Fruit fly (Drosophila melanogaster): ENCODE results near the gene CG15172.
A peak's percentile ranks its signal among the peaks of the same experiment; 100 is the strongest.

CG15172 gene

dm6 chr2L:18987078-18987895 lies 34.9 kb upstream of the CG15172 start, which contains the start of the genes Swip-1 and EMC5 (continued):
- TF ChIP-seq CG6683 (GFP tag; optimal IDR thresholded peaks at IDR 0.05), result no peak
- no peak; the same call in 1 of the 2 replicates for TF ChIP-seq CG17328 (GFP tag; IDR thresholded peaks at IDR 0.05)
- peak; percentile 53; the same call in 1 of the 3 replicates for TF ChIP-seq vnd (GFP tag; IDR thresholded peaks at IDR 0.05; ENCODE audit: partially characterized antibody)
- TF ChIP-seq CG7786 (GFP tag; optimal IDR thresholded peaks at IDR 0.05), result no peak
- TF ChIP-seq Chrac-16 (GFP tag; optimal IDR thresholded peaks at IDR 0.05), result peak; percentile 46
- TF ChIP-seq CG10959 (GFP tag; IDR thresholded peaks at IDR 0.05), result no peak
- TF ChIP-seq CG32772 (GFP tag; IDR thresholded peaks at IDR 0.05), result peak; percentile 40; the same call in 1 of the 2 replicates
- TF ChIP-seq CG6813 (GFP tag; optimal IDR thresholded peaks at IDR 0.05), result no peak
- TF ChIP-seq exex (tag; optimal IDR thresholded peaks at IDR 0.05), result peak; percentile 24
- peak; percentile 45 for TF ChIP-seq tap (tag; optimal IDR thresholded peaks at IDR 0.05)
- peak; percentile 31 for TF ChIP-seq Six4 (GFP tag; optimal IDR thresholded peaks at IDR 0.05)
- TF ChIP-seq TFAM (GFP tag; optimal IDR thresholded peaks at IDR 0.05), result no peak
- TF ChIP-seq otp (GFP tag; IDR thresholded peaks at IDR 0.05), result no peak; the same call in 2 of the 3 replicates
- peak; percentile 36; the same call in 1 of the 2 replicates for TF ChIP-seq CG4404 (GFP tag; IDR thresholded peaks at IDR 0.05)
- no peak for TF ChIP-seq CG6654 (GFP tag; optimal IDR thresholded peaks at IDR 0.05)
- peak; percentile 60 for TF ChIP-seq bbx (GFP tag; IDR thresholded peaks at IDR 0.05; ENCODE audit: partially characterized antibody)
- peak; percentile 35; the same call in 1 of the 2 replicates for TF ChIP-seq inv (GFP tag; IDR thresholded peaks at IDR 0.05; ENCODE audit: partially characterized antibody)
- TF ChIP-seq her (GFP tag; optimal IDR thresholded peaks at IDR 0.05), result no peak
- peak; percentile 68 for TF ChIP-seq Sry-δ (GFP tag; optimal IDR thresholded peaks at IDR 0.05)
- peak; percentile 58 for TF ChIP-seq CG1233 (GFP tag; optimal IDR thresholded peaks at IDR 0.05)
- no peak for TF ChIP-seq Camta (GFP tag; optimal IDR thresholded peaks at IDR 0.05)
- no peak for TF ChIP-seq Hand (GFP tag; optimal IDR thresholded peaks at IDR 0.05)
- peak; percentile 48 for TF ChIP-seq CG16815 (GFP tag; optimal IDR thresholded peaks at IDR 0.05)
- TF ChIP-seq D19B (GFP tag; optimal IDR thresholded peaks at IDR 0.05), result no peak
- peak; percentile 73; the same call in 1 of the 2 replicates for TF ChIP-seq lmd (GFP tag; IDR thresholded peaks at IDR 0.05)
- peak; percentile 77 for TF ChIP-seq CG17829 (tag; optimal IDR thresholded peaks at IDR 0.05)
- TF ChIP-seq CG12155 (GFP tag; optimal IDR thresholded peaks at IDR 0.05), result peak; percentile 38
- TF ChIP-seq Gsc (GFP tag; IDR thresholded peaks at IDR 0.05), result no peak
- TF ChIP-seq chn (GFP tag; optimal IDR thresholded peaks at IDR 0.05), result no peak
- peak; percentile 73 for TF ChIP-seq Xbp1 (GFP tag; optimal IDR thresholded peaks at IDR 0.05)
- no peak for TF ChIP-seq pita (GFP tag; optimal IDR thresholded peaks at IDR 0.05)
- TF ChIP-seq Fer2 (tag; optimal IDR thresholded peaks at IDR 0.05), result peak; percentile 28
- TF ChIP-seq ato (GFP tag; IDR thresholded peaks at IDR 0.05; ENCODE audit: partially characterized antibody), result peak; percentile 55; the same call in 1 of the 2 replicates
- TF ChIP-seq CG3726 (GFP tag; IDR thresholded peaks at IDR 0.05), result no peak
- TF ChIP-seq CG3281 (GFP tag; optimal IDR thresholded peaks at IDR 0.05), result peak; percentile 44
- TF ChIP-seq gcm (GFP tag; optimal IDR thresholded peaks at IDR 0.05), result peak; percentile 63
- no peak for TF ChIP-seq luna (GFP tag; optimal IDR thresholded peaks at IDR 0.05)
- TF ChIP-seq Neu2 (GFP tag; optimal IDR thresholded peaks at IDR 0.05; ENCODE audit: borderline replicate concordance), result no peak
- TF ChIP-seq Blimp-1 (GFP tag; optimal IDR thresholded peaks at IDR 0.05), result peak; percentile 45
- TF ChIP-seq Lhr (GFP tag; optimal IDR thresholded peaks at IDR 0.05), result peak; percentile 1
- TF ChIP-seq Nf-YC (tag; optimal IDR thresholded peaks at IDR 0.05), result peak; percentile 78
- peak; percentile 67; the same call in 1 of the 2 replicates for TF ChIP-seq CG32532 (GFP tag; IDR thresholded peaks at IDR 0.05)
- TF ChIP-seq CG6854 (GFP tag; optimal IDR thresholded peaks at IDR 0.05), result no peak
- TF ChIP-seq CG2120 (GFP tag; optimal IDR thresholded peaks at IDR 0.05), result peak; percentile 54
- peak; percentile 9 for TF ChIP-seq CG31388 (GFP tag; optimal IDR thresholded peaks at IDR 0.05)
- peak; percentile 66 for TF ChIP-seq Deaf1 (tag; optimal IDR thresholded peaks at IDR 0.05)
- no peak for TF ChIP-seq schlank (tag; optimal IDR thresholded peaks at IDR 0.05)
- TF ChIP-seq CG10209 (GFP tag; optimal IDR thresholded peaks at IDR 0.05), result peak; percentile 63
